Worm (Caenorhabditis elegans) whole organism, early embryonic: ENCODE results near the gene mthf-1.

Experiments
- F13C5.2 ChIP-seq: sonication (generic microtip); optimal IDR thresholded peaks from 2 replicates; lab custom pipeline; 2017; ENCODE audit warnings: mild to moderate bottlenecking, missing genetic modification characterization, inconsistent platforms, missing compliant biosample characterization
- aly-1 ChIP-seq: sonication (generic microtip); optimal IDR thresholded peaks from 2 replicates; lab custom pipeline; 2016; ENCODE audit warnings: missing genetic modification characterization, missing compliant biosample characterization
- ama-1 ChIP-seq: fragments of 150-350 bp; optimal IDR thresholded peaks from 2 replicates; lab custom pipeline; 2014
- ceh-13 ChIP-seq: fragments of 200-800 bp; sonication (Bioruptor generic); optimal IDR thresholded peaks from 2 replicates; lab custom pipeline; 2018; ENCODE audit warnings: mild to moderate bottlenecking, missing genetic modification characterization, missing compliant biosample characterization
- ets-7 ChIP-seq: sonication (generic microtip); optimal IDR thresholded peaks from 2 replicates; lab custom pipeline; 2016; ENCODE audit warnings: missing genotype, missing genetic modification characterization, missing compliant biosample characterization
- flt-1 ChIP-seq: fragments of 200-800 bp; sonication (Bioruptor generic); IDR thresholded peaks from 2 replicates; pipeline ENCODE4 v1.3.6; 2022; ENCODE audit warnings: missing genetic modification characterization, missing compliant biosample characterization
- hmg-4 ChIP-seq: fragments of 200-800 bp; sonication (Bioruptor generic); optimal IDR thresholded peaks from 2 replicates; lab custom pipeline; 2018; ENCODE audit warnings: mild to moderate bottlenecking, missing genetic modification characterization, missing compliant biosample characterization
- hnd-1 ChIP-seq: sonication (generic microtip); optimal IDR thresholded peaks from 2 replicates; lab custom pipeline; 2016; ENCODE audit warnings: missing genetic modification characterization, missing compliant biosample characterization
- pes-1 ChIP-seq: fragments of 200-800 bp; sonication (Bioruptor generic); IDR thresholded peaks from 2 replicates; pipeline ENCODE4 v1.3.6; 2022; ENCODE audit warnings: missing genetic modification reagents, missing genetic modification characterization, missing compliant biosample characterization
- sea-1 ChIP-seq: fragments of 200-800 bp; sonication (Bioruptor generic); conservative IDR thresholded peaks from 2 replicates; pipeline ENCODE4 v1.3.6; 2022; ENCODE audit warnings: missing genetic modification characterization, missing compliant biosample characterization
- tbx-11 ChIP-seq: fragments of 200-800 bp; sonication (Bioruptor generic); IDR thresholded peaks from 2 replicates; pipeline ENCODE4 v1.3.6; 2022; ENCODE audit warnings: missing genetic modification characterization, missing compliant biosample characterization
- tbx-37 ChIP-seq: fragments of 200-800 bp; sonication (Bioruptor generic); conservative IDR thresholded peaks from 2 replicates; pipeline ENCODE4 v1.3.6; 2022; ENCODE audit warnings: missing genetic modification reagents, missing genetic modification characterization, missing compliant biosample characterization
- tra-4 ChIP-seq: sonication (generic microtip); optimal IDR thresholded peaks from 2 replicates; lab custom pipeline; 2017; ENCODE audit warnings: missing genetic modification characterization, missing compliant biosample characterization

ce11 chrII:7812332-7812731, 34.7 kb upstream of the mthf-1 start:
- no peak for TF ChIP-seq flt-1 (GFP tag; lab: Robert Waterston, UW)
- TF ChIP-seq sea-1 (GFP tag; lab: Robert Waterston, UW): no peak; the same call in 1 of the 2 replicates
- TF ChIP-seq hnd-1: no peak
- no peak for TF ChIP-seq ceh-13 (GFP tag; lab: Kevin White, UChicago)
- TF ChIP-seq tra-4 (tag; lab: Kevin White, UChicago): no peak
- TF ChIP-seq ets-7 (tag; lab: Kevin White, UChicago): no peak
- TF ChIP-seq aly-1 (tag; lab: Kevin White, UChicago): no peak
- no peak for TF ChIP-seq pes-1 (GFP tag; lab: Robert Waterston, UW)
- TF ChIP-seq tbx-37: no peak
- TF ChIP-seq ama-1: no peak
- TF ChIP-seq hmg-4 (GFP tag; lab: Kevin White, UChicago): peak; percentile 29
- no peak for TF ChIP-seq tbx-11 (GFP tag; lab: Robert Waterston, UW)
- no peak for TF ChIP-seq F13C5.2 (tag; lab: Kevin White, UChicago)
